Fruit fly (Drosophila melanogaster) whole organism, wandering third instar larva: Measurements from ENCODE around the gene CG14383.

ENCODE experiments used
- CrebA ChIP-seq: fragments of 200-800 bp; sonication (Bioruptor generic); optimal IDR thresholded peaks from 2 replicates; lab custom pipeline; 2016; ENCODE audit warnings: missing biosample characterization, mild to moderate bottlenecking, missing genetic modification characterization, borderline replicate concordance
- Dfd ChIP-seq: fragments of >200 bp; optimal IDR thresholded peaks from 2 replicates; lab custom pipeline; 2017; ENCODE audit warnings: missing biosample characterization, missing genetic modification characterization
- Dif ChIP-seq: fragments of 200-275, 200-300 bp; sonication (Bioruptor generic); optimal IDR thresholded peaks from 2 replicates; lab custom pipeline; 2018; ENCODE audit warnings: missing biosample characterization, missing genetic modification characterization; ENCODE audit not compliant: partially characterized antibody
- GATAd ChIP-seq: sonication (Bioruptor generic); optimal IDR thresholded peaks from 2 replicates; lab custom pipeline; 2016; ENCODE audit warnings: missing biosample characterization, missing genetic modification characterization
- Hnf4 ChIP-seq: fragments of 200-800 bp; sonication (Bioruptor generic); optimal IDR thresholded peaks from 2 replicates; lab custom pipeline; 2016; ENCODE audit warnings: missing biosample characterization, mild to moderate bottlenecking, missing genetic modification characterization
- Hr78 ChIP-seq: fragments of >200 bp; optimal IDR thresholded peaks from 2 replicates; lab custom pipeline; 2017; ENCODE audit warnings: missing biosample characterization, missing genetic modification characterization
- Hr83 ChIP-seq: fragments of 200-300 bp; sonication (Bioruptor generic); optimal IDR thresholded peaks from 2 replicates; lab custom pipeline; 2016; ENCODE audit warnings: missing biosample characterization, mild to moderate bottlenecking, missing genetic modification characterization, moderate library complexity; ENCODE audit not compliant: poor library complexity, severe bottlenecking
- Jra ChIP-seq: sonication (Bioruptor generic); optimal IDR thresholded peaks from 2 replicates; lab custom pipeline; 2016; ENCODE audit warnings: missing biosample characterization, missing genetic modification characterization
- Mio ChIP-seq: sonication (Bioruptor generic); optimal IDR thresholded peaks from 2 replicates; lab custom pipeline; 2016; ENCODE audit warnings: missing biosample characterization, missing genetic modification characterization
- N ChIP-seq: fragments of >200 bp; optimal IDR thresholded peaks from 2 replicates; lab custom pipeline; 2018; ENCODE audit warnings: missing biosample characterization, missing external identifiers, missing genetic modification characterization
- OdsH ChIP-seq: fragments of 200-800 bp; sonication (Bioruptor generic); optimal IDR thresholded peaks from 2 replicates; lab custom pipeline; 2016; ENCODE audit warnings: missing biosample characterization, mild to moderate bottlenecking, missing genetic modification characterization
- Rel ChIP-seq, 2 experiments: fragments of 200-800 bp; sonication (Bioruptor generic) in 1 of 2; optimal IDR thresholded peaks; 2 replicates in 1 of 2; 3 replicates in 1 of 2; lab custom pipeline; 2016 to 2019; ENCODE audit warnings: mild to moderate bottlenecking in 2 of 2, missing biosample characterization in 2 of 2, missing genetic modification characterization in 2 of 2, moderate library complexity in 1 of 2
- Sp1 ChIP-seq: fragments of 200-800 bp; sonication (Bioruptor generic); optimal IDR thresholded peaks from 3 replicates; lab custom pipeline; 2019; ENCODE audit warnings: missing biosample characterization, mild to moderate bottlenecking, missing genetic modification characterization, moderate library complexity
- Vsx2 ChIP-seq: fragments of 200-300, 225-300 bp; sonication (Bioruptor generic); optimal IDR thresholded peaks from 2 replicates; lab custom pipeline; 2018; ENCODE audit warnings: missing biosample characterization, missing genetic modification characterization; ENCODE audit not compliant: partially characterized antibody
- br ChIP-seq: fragments of 200-800 bp; sonication (Bioruptor generic); optimal IDR thresholded peaks from 2 replicates; lab custom pipeline; 2016; ENCODE audit warnings: missing biosample characterization, missing genetic modification characterization
- brk ChIP-seq: fragments of 200-800 bp; sonication (Bioruptor generic); optimal IDR thresholded peaks from 2 replicates; lab custom pipeline; 2016; ENCODE audit warnings: missing biosample characterization, mild to moderate bottlenecking, missing genetic modification characterization
- dl ChIP-seq, 2 experiments: fragments of 175-275, 200-275 bp in 1 of 2; fragments of 200-275 bp in 1 of 2; sonication (Bioruptor generic); optimal IDR thresholded peaks; lab custom pipeline; 2018; ENCODE audit warnings: mild to moderate bottlenecking in 2 of 2, missing biosample characterization in 2 of 2, missing genetic modification characterization in 2 of 2, moderate library complexity in 2 of 2; ENCODE audit not compliant: partially characterized antibody in 2 of 2, insufficient read depth in 1 of 2
- dmrt93B ChIP-seq: fragments of 200-800 bp; sonication (Bioruptor generic); optimal IDR thresholded peaks from 2 replicates; lab custom pipeline; 2018; ENCODE audit warnings: missing biosample characterization, mild to moderate bottlenecking, missing genetic modification characterization
- dsf ChIP-seq: sonication (Bioruptor generic); optimal IDR thresholded peaks from 2 replicates; lab custom pipeline; 2016; ENCODE audit warnings: missing biosample characterization, missing genetic modification characterization, borderline replicate concordance
- ey ChIP-seq: fragments of 200-800 bp; sonication (Bioruptor generic); optimal IDR thresholded peaks from 2 replicates; lab custom pipeline; 2016; ENCODE audit warnings: missing biosample characterization, missing genetic modification characterization
- foxo ChIP-seq, 2 experiments: fragments of 200-800 bp; sonication (Bioruptor generic); optimal IDR thresholded peaks; 2 replicates in 1 of 2; 3 replicates in 1 of 2; lab custom pipeline; 2016 to 2017; ENCODE audit warnings: missing biosample characterization in 2 of 2, missing genetic modification characterization in 2 of 2
- fru ChIP-seq: fragments of 200-800 bp; sonication (Bioruptor generic); optimal IDR thresholded peaks from 3 replicates; lab custom pipeline; 2016; ENCODE audit warnings: missing biosample characterization, mild to moderate bottlenecking, missing genetic modification characterization
- h ChIP-seq: fragments of 200-800 bp; sonication (Bioruptor generic); optimal IDR thresholded peaks from 3 replicates; lab custom pipeline; 2016; ENCODE audit warnings: missing biosample characterization, mild to moderate bottlenecking, missing genetic modification characterization
- lola ChIP-seq: fragments of >200 bp; optimal IDR thresholded peaks from 2 replicates; lab custom pipeline; 2017; ENCODE audit warnings: missing biosample characterization, missing genetic modification characterization
- pan ChIP-seq: fragments of >200 bp; optimal IDR thresholded peaks from 2 replicates; lab custom pipeline; 2017
- psq ChIP-seq: fragments of 200-800 bp; sonication (Bioruptor generic); optimal IDR thresholded peaks from 3 replicates; lab custom pipeline; 2017; ENCODE audit warnings: missing biosample characterization, mild to moderate bottlenecking, missing genetic modification characterization, moderate library complexity
- sage ChIP-seq: fragments of 200-800 bp; sonication (Bioruptor generic); optimal IDR thresholded peaks from 2 replicates; lab custom pipeline; 2016; ENCODE audit warnings: missing biosample characterization, mild to moderate bottlenecking, missing genetic modification characterization
- sv ChIP-seq: fragments of 200-800 bp; sonication (Bioruptor generic); optimal IDR thresholded peaks from 3 replicates; lab custom pipeline; 2016; ENCODE audit warnings: missing biosample characterization, missing genetic modification characterization
- tai ChIP-seq: sonication (Bioruptor generic); optimal IDR thresholded peaks from 2 replicates; lab custom pipeline; 2016; ENCODE audit warnings: missing biosample characterization, missing genetic modification characterization
- woc ChIP-seq: sonication (Bioruptor generic); optimal IDR thresholded peaks from 2 replicates; lab custom pipeline; 2016; ENCODE audit warnings: missing biosample characterization, mild to moderate bottlenecking, missing genetic modification characterization

CG14383 gene

DNA sequence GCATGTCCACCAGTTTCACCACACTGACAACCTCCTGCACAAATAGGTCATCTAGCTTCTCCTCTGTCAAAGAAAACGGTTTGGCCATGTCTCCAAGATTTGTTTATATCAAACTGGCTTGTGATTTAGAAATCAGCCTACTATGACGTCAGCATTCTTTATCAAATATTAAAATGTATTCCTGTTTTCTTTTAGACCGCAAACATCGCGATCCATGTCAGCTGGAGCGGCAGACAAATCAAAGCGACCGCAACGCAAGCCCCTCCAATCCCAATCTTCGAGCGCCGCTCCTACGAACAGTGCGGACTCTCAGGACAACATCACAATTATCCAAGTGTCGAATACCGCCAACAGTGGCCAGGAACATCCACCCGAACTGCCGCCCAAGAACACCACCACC lies at the start of gene CG14383:
CG14383 (minus strand) TSS at position 101 of the 400 bp plus-strand sequence.
- TF ChIP-seq sage (GFP tag; lab: Kevin White, UChicago), result no peak
- TF ChIP-seq dsf, result no peak
- no peak for TF ChIP-seq dmrt93B
- no peak for TF ChIP-seq Sp1 (GFP tag; lab: Kevin White, UChicago)
- TF ChIP-seq Mio (GFP tag; lab: Kevin White, UChicago), result no peak
- TF ChIP-seq Hr83 (GFP tag; lab: Kevin White, UChicago), result no peak
- TF ChIP-seq brk, result no peak
- TF ChIP-seq Jra, result no peak
- no peak for TF ChIP-seq CrebA (GFP tag; lab: Kevin White, UChicago)
- no peak for TF ChIP-seq pan (lab: Kevin White, UChicago)
- TF ChIP-seq woc (GFP tag; lab: Kevin White, UChicago), result no peak
- no peak for TF ChIP-seq ey (GFP tag; lab: Kevin White, UChicago)
- no peak for TF ChIP-seq h
- TF ChIP-seq, all 38 proteins: peak for 0

DNA sequence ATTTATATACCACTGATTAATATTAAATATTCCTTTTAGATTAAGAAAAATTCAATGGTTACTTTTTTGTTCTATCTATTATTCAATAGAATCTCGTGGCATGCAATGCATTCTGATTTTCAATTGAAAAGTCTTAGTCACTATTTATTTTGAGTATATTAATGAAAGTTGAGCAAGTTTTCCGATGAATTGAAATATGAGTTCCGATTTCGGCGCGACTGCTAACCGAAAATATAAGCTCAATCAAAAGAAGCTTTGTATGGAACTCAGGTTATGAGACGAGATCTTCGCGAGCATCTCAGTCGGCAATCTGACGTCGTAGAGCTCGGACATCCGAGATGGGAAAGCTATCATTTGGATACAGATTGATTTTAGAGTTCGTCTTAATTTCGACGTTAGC lies 49.8 kb upstream of the CG14383 start, which contains the start of gene CG11668:
CG11668 (plus strand) TSS at position 301 of the 400 bp plus-strand sequence.
- no peak for TF ChIP-seq N (GFP tag; lab: Kevin White, UChicago)
- TF ChIP-seq brk, result no peak
- no peak for TF ChIP-seq pan (lab: Kevin White, UChicago)
- no peak for TF ChIP-seq Dfd (GFP tag; lab: Kevin White, UChicago)
- no peak for TF ChIP-seq CrebA (GFP tag; lab: Kevin White, UChicago)
- no peak for TF ChIP-seq Rel (GFP tag; optimal IDR thresholded peaks at IDR 0.05; lab: Kevin White, UChicago)
- TF ChIP-seq Rel (tag; optimal IDR thresholded peaks at IDR 0.05; lab: Kevin White, UChicago), result no peak
- no peak for TF ChIP-seq dsf
- no peak for TF ChIP-seq GATAd (GFP tag; lab: Kevin White, UChicago)
- no peak for TF ChIP-seq ey (GFP tag; lab: Kevin White, UChicago)
- TF ChIP-seq Vsx2 (GFP tag; lab: Kevin White, UChicago), result no peak
- TF ChIP-seq lola (GFP tag; lab: Kevin White, UChicago), result no peak
- no peak for TF ChIP-seq tai
- no peak for TF ChIP-seq Mio (GFP tag; lab: Kevin White, UChicago)
- TF ChIP-seq Jra, result no peak
- TF ChIP-seq br (GFP tag; lab: Kevin White, UChicago), result no peak
- TF ChIP-seq fru (GFP tag; lab: Kevin White, UChicago), result no peak
- TF ChIP-seq Dif (GFP tag; lab: Kevin White, UChicago), result no peak
- no peak for TF ChIP-seq sage (GFP tag; lab: Kevin White, UChicago)
- TF ChIP-seq dl (GFP tag; optimal IDR thresholded peaks at IDR 0.05; lab: Kevin White, UChicago; ENCODE audit: insufficient read depth in 1 of 2, partially characterized antibody in 2 of 2), result no peak
- TF ChIP-seq, all 38 proteins: peak for 0

DNA sequence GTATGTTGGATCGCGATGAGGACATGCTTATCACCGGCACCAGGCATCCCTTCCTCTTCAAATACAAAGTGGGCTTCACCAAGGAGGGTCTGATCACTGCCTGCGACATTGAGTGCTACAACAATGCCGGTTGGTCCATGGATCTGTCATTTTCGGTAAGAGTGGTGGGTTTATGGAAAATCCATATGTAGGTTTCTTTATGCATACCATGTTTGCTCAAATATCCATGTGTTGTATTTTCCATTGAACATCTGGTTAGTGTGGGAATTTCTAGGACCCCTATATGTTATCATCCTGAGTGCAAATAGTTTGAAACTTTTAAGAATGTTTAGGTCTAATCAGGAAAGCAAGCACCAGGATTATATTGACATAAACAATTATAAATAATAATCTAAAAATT lies 47.8 kb upstream of the CG14383 start:
- no peak for TF ChIP-seq Hr83 (GFP tag; lab: Kevin White, UChicago)

DNA sequence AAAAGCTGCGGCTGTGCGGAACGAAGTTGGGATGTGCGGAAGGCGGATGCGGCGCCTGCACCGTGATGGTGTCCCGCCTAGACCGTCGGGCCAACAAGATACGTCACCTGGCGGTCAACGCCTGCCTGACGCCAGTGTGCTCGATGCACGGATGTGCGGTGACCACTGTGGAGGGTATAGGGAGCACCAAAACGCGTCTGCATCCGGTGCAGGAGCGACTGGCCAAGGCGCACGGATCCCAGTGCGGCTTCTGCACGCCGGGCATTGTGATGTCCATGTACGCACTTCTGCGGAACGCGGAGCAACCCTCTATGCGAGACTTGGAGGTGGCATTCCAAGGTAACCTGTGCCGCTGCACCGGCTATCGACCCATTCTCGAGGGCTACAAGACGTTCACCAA lies 45.4 kb upstream of the CG14383 start:
- no peak for TF ChIP-seq woc (GFP tag; lab: Kevin White, UChicago)
- no peak for TF ChIP-seq GATAd (GFP tag; lab: Kevin White, UChicago)
- no peak for TF ChIP-seq Hr78
- TF ChIP-seq psq (GFP tag; lab: Kevin White, UChicago), result no peak
- TF ChIP-seq Hnf4 (GFP tag; lab: Kevin White, UChicago), result no peak

DNA sequence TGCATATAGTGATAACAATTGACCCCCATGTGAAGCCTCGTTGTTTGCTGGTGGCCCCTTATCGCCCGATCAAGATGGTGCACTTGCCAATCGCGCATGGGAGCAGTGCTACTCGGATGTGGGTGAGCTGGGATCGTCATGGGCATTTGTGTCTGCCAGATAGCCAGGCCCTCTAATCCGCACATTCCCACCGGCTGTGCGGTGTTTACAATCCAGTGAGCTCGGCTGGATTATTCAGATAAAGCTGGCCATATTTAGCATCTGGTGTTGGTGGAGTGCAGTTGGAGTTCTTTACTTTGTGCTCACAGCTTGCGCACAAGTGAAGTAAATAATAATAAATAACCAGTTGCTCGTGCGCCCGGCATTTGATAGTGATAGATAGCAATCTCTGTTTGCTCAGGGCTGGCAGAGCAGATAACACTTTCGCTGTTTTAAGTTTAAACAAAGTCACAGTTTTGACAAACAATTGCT lies 44.7 kb upstream of the CG14383 start:
- TF ChIP-seq br (GFP tag; lab: Kevin White, UChicago), result peak; percentile 15
- no peak for TF ChIP-seq OdsH (GFP tag; lab: Kevin White, UChicago)
- peak; percentile 39 for TF ChIP-seq Hr83 (GFP tag; lab: Kevin White, UChicago)
- no peak for TF ChIP-seq sv
- TF ChIP-seq foxo (GFP tag; optimal IDR thresholded peaks at IDR 0.05; lab: Kevin White, UChicago), result peak in 1 of 2 experiments; percentile 16
- TF ChIP-seq, all 38 proteins: peak for 3
